Worm (Caenorhabditis elegans): ENCODE data around the gene srj-13.

Gene srj-13

ce11 chrV:7434805-7435363 is 32.4 kb downstream of the srj-13 start (continued):
- TF ChIP-seq zag-1 (tag; optimal IDR thresholded peaks at IDR 0.05) (peak; percentile 37), crh-2 (tag; optimal IDR thresholded peaks at IDR 0.05) (peak; percentile 78), ztf-1 (GFP tag; conservative IDR thresholded peaks at IDR 0.05) (no peak), nhr-25 (tag; optimal IDR thresholded peaks at IDR 0.05) (no peak), ama-1 (optimal IDR thresholded peaks at IDR 0.05) (peak; percentile 88), snpc-4 (tag; optimal IDR thresholded peaks at IDR 0.05) (no peak), peb-1 (tag; optimal IDR thresholded peaks at IDR 0.05) (no peak), skn-1 (tag; optimal IDR thresholded peaks at IDR 0.05) (peak; percentile 34), R02D3.7 (tag; optimal IDR thresholded peaks at IDR 0.05) (no peak), aly-2 (tag; optimal IDR thresholded peaks at IDR 0.05) (no peak), F13H6.1 (tag; optimal IDR thresholded peaks at IDR 0.05) (peak; percentile 64), lin-11 (tag; optimal IDR thresholded peaks at IDR 0.05) (no peak), alr-1 (tag; optimal IDR thresholded peaks at IDR 0.05) (no peak), nhr-21 (tag; optimal IDR thresholded peaks at IDR 0.05) (no peak), ztf-4 (tag; optimal IDR thresholded peaks at IDR 0.05) (peak; percentile 6)

- TF ChIP-seq nhr-25 (tag; optimal IDR thresholded peaks at IDR 0.05) (peak; percentile 59), ama-1 (optimal IDR thresholded peaks at IDR 0.05) (peak; percentile 87), nhr-23 (tag; optimal IDR thresholded peaks at IDR 0.05) (no peak), sma-3 (GFP tag; optimal IDR thresholded peaks at IDR 0.05) (peak; percentile 20), nhr-21 (tag; optimal IDR thresholded peaks at IDR 0.05) (peak; percentile 30), sem-4 (tag; optimal IDR thresholded peaks at IDR 0.05) (peak; percentile 1), ztf-11 (tag; optimal IDR thresholded peaks at IDR 0.05) (no peak), blmp-1 (tag; optimal IDR thresholded peaks at IDR 0.05; ENCODE audit: insufficient read depth) (peak; percentile 38)
These were observed 33.1 kb downstream of the srj-13 start, which contains the start of the genes ddo-2 and F25E5.8 for ce11 chrV:7435376-7436204. Gene ddo-2 (minus strand): TSS chrV:7435705. Gene F25E5.8 (plus strand): TSS chrV:7435930.

ce11 chrV:7436509-7436908 is 34.1 kb downstream of the srj-13 start:
- TF ChIP-seq unc-39 (tag; optimal IDR thresholded peaks at IDR 0.05) = no peak
- no peak for TF ChIP-seq mab-5 (tag; optimal IDR thresholded peaks at IDR 0.05)
- no peak for TF ChIP-seq ama-1 (optimal IDR thresholded peaks at IDR 0.05)
- no peak for TF ChIP-seq elt-3 (tag; optimal IDR thresholded peaks at IDR 0.05)
- TF ChIP-seq nhr-11 (tag; optimal IDR thresholded peaks at IDR 0.05) = no peak
- TF ChIP-seq mdl-1 (tag; optimal IDR thresholded peaks at IDR 0.05) = no peak
- TF ChIP-seq elt-1 (tag; optimal IDR thresholded peaks at IDR 0.05) = no peak
- TF ChIP-seq ztf-1 (GFP tag; conservative IDR thresholded peaks at IDR 0.05) = no peak
- TF ChIP-seq aly-2 (tag; optimal IDR thresholded peaks at IDR 0.05) = no peak

ce11 chrV:7436911-7437310 is 34.5 kb downstream of the srj-13 start:
- TF ChIP-seq unc-62 (GFP tag; optimal IDR thresholded peaks at IDR 0.05) (no peak), F13H6.1 (tag; optimal IDR thresholded peaks at IDR 0.05) (no peak), alr-1 (tag; optimal IDR thresholded peaks at IDR 0.05) (no peak), egl-27 (tag; optimal IDR thresholded peaks at IDR 0.05) (no peak), snpc-4 (tag; optimal IDR thresholded peaks at IDR 0.05) (no peak), unc-39 (tag; optimal IDR thresholded peaks at IDR 0.05) (no peak), peb-1 (tag; optimal IDR thresholded peaks at IDR 0.05) (no peak), lin-11 (tag; optimal IDR thresholded peaks at IDR 0.05) (no peak), Y55F3AM.14 (GFP tag; optimal IDR thresholded peaks at IDR 0.05) (no peak), ztf-1 (GFP tag; conservative IDR thresholded peaks at IDR 0.05) (no peak), mbf-1 (tag; optimal IDR thresholded peaks at IDR 0.05) (no peak), ztf-11 (tag; optimal IDR thresholded peaks at IDR 0.05) (no peak), nhr-129 (tag; optimal IDR thresholded peaks at IDR 0.05) (peak; percentile 59), gmeb-1 (tag; optimal IDR thresholded peaks at IDR 0.05) (peak; percentile 26), nhr-25 (tag; optimal IDR thresholded peaks at IDR 0.05) (peak; percentile 81), ZK546.5 (tag; optimal IDR thresholded peaks at IDR 0.05) (no peak), elt-3 (tag; optimal IDR thresholded peaks at IDR 0.05) (no peak), ama-1 (optimal IDR thresholded peaks at IDR 0.05) (peak; percentile 98), nhr-23 (tag; optimal IDR thresholded peaks at IDR 0.05) (no peak), lin-13 (GFP tag; optimal IDR thresholded peaks at IDR 0.05) (no peak), nhr-77 (tag; optimal IDR thresholded peaks at IDR 0.05) (no peak), ceh-82 (tag; optimal IDR thresholded peaks at IDR 0.05) (no peak), ztf-4 (tag; optimal IDR thresholded peaks at IDR 0.05) (peak; percentile 5), lsy-2 (tag; optimal IDR thresholded peaks at IDR 0.05) (peak in 1 of 2 experiments; percentile 5), nhr-21 (tag; optimal IDR thresholded peaks at IDR 0.05) (peak; percentile 94), R02D3.7 (tag; optimal IDR thresholded peaks at IDR 0.05) (no peak), nhr-10 (tag; optimal IDR thresholded peaks at IDR 0.05) (no peak), zag-1 (tag; optimal IDR thresholded peaks at IDR 0.05) (no peak), blmp-1 (tag; optimal IDR thresholded peaks at IDR 0.05; ENCODE audit: insufficient read depth) (peak; percentile 59), dmd-4 (tag; optimal IDR thresholded peaks at IDR 0.05) (no peak), unc-55 (GFP tag; optimal IDR thresholded peaks at IDR 0.05) (no peak), mab-5 (tag; optimal IDR thresholded peaks at IDR 0.05) (no peak), aly-2 (tag; optimal IDR thresholded peaks at IDR 0.05) (no peak), nhr-6 (tag; optimal IDR thresholded peaks at IDR 0.05) (no peak), nhr-11 (tag; optimal IDR thresholded peaks at IDR 0.05) (no peak), mdl-1 (tag; optimal IDR thresholded peaks at IDR 0.05) (no peak), C34F6.9 (tag; optimal IDR thresholded peaks at IDR 0.05) (peak; percentile 45), sem-4 (tag; optimal IDR thresholded peaks at IDR 0.05) (no peak), skn-1 (tag; optimal IDR thresholded peaks at IDR 0.05) (no peak)

All from whole organism, L2 larva.